Worm (Caenorhabditis elegans) whole organism, midembryonic: Measurements from ENCODE around the gene ZK637.12.

ENCODE experiments used
- T22C8.4 ChIP-seq: fragments of 200-800 bp; sonication (Bioruptor generic); IDR thresholded peaks from 2 replicates; pipeline ENCODE4 v1.3.6; 2022; ENCODE audit warnings: missing genetic modification characterization, missing compliant biosample characterization
- flt-1 ChIP-seq: fragments of 200-800 bp; sonication (Bioruptor generic); IDR thresholded peaks from 2 replicates; pipeline ENCODE4 v1.3.6; 2022; ENCODE audit warnings: missing genetic modification characterization, missing compliant biosample characterization
- klf-2 ChIP-seq: fragments of 200-800 bp; sonication (Bioruptor generic); conservative IDR thresholded peaks from 2 replicates; pipeline ENCODE4 v1.3.6; 2022; ENCODE audit warnings: missing genetic modification reagents, missing genetic modification characterization, missing compliant biosample characterization
- med-1 ChIP-seq: sonication (generic microtip); optimal IDR thresholded peaks from 2 replicates; lab custom pipeline; 2017; ENCODE audit warnings: missing genetic modification characterization, mild to moderate bottlenecking, missing compliant biosample characterization, antibody characterized with exemption, missing genetic modification reagents; ENCODE audit not compliant: insufficient read depth
- ztf-23 ChIP-seq: fragments of 200-800 bp; sonication (Bioruptor generic); IDR thresholded peaks from 2 replicates; pipeline ENCODE4 v1.3.6; 2022; ENCODE audit warnings: missing genetic modification reagents, missing genetic modification characterization, missing compliant biosample characterization
- ztf-29 ChIP-seq: fragments of 200-800 bp; sonication (Bioruptor generic); IDR thresholded peaks from 2 replicates; pipeline ENCODE4 v1.3.6; 2022; ENCODE audit warnings: missing genetic modification reagents, missing genetic modification characterization, missing compliant biosample characterization

ce11 chrIII:8929723-8930122 is 5.7 kb downstream of the ZK637.12 start, which contains the start of gene arrd-15:
- no peak for TF ChIP-seq flt-1 (GFP tag; lab: Robert Waterston, UW)
- TF ChIP-seq ztf-23, result no peak
- no peak for TF ChIP-seq ztf-29 (GFP tag; lab: Robert Waterston, UW)
- no peak for TF ChIP-seq T22C8.4
- no peak for TF ChIP-seq med-1
- TF ChIP-seq klf-2 (GFP tag; lab: Robert Waterston, UW), result no peak
